Worm (Caenorhabditis elegans): ENCODE results near the gene F13H10.8.
"Not testable (repeated sequence)": the region's sequence is repeated elsewhere in the genome, so short reads cannot be mapped to it uniquely, and the experiment has no call there.

The F13H10.8 gene

DNA sequence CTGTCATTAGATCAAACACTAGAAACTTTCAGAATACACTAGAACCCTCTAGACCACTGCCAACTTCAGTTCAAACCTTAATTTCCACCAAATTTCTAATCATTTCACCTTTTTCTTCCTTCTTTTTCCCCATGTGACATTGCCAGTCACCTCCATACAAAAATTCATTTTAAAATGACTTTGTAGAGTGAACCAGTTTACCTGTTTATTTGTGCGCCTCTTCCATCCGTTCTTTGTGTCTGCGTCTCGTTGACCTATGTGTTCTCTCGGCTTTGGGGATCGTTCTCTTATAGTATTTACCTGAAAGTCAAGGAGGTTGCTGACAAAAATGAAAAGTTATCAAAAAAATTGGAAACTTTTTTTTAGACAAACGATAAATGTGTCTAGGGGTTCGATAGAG, 39.7 kb upstream of the F13H10.8 start:
- TF ChIP-seq ces-1 (GFP tag; optimal IDR thresholded peaks at IDR 0.05) (no peak), snpc-4 (tag; optimal IDR thresholded peaks at IDR 0.05) (no peak), lin-32 (GFP tag; optimal IDR thresholded peaks at IDR 0.05) (no peak), blmp-1 (tag; optimal IDR thresholded peaks at IDR 0.05) (no peak), drap-1 (GFP tag; optimal IDR thresholded peaks at IDR 0.05) (no peak)

DNA sequence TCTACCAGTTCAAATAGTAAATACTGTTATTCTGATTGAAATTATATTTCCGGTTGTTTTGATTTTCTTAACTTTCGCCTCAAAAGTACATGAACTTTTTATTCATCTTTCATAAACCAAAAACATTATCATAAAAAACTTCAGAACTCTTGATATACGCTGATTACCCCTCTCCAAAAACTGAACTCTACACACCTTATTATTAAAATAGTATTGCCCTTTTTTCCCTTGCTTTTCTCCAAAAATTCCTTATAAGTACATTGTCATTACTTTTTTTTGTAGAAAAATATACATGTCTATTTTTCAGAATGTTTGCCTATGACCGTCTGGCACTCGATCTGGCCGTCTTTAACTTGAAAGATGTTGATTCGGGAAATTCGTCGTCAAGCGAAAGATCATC, 38.6 kb upstream of the F13H10.8 start, which contains the start of gene Y43E12A.2:
Gene Y43E12A.2 (plus strand): TSS at position 301 of the 400 bp plus-strand sequence.
- TF ChIP-seq hlh-1 (tag; optimal IDR thresholded peaks at IDR 0.05) = no peak
- TF ChIP-seq drap-1 (GFP tag; optimal IDR thresholded peaks at IDR 0.05) = no peak
- TF ChIP-seq flh-1 (GFP tag; optimal IDR thresholded peaks at IDR 0.05) = no peak

DNA sequence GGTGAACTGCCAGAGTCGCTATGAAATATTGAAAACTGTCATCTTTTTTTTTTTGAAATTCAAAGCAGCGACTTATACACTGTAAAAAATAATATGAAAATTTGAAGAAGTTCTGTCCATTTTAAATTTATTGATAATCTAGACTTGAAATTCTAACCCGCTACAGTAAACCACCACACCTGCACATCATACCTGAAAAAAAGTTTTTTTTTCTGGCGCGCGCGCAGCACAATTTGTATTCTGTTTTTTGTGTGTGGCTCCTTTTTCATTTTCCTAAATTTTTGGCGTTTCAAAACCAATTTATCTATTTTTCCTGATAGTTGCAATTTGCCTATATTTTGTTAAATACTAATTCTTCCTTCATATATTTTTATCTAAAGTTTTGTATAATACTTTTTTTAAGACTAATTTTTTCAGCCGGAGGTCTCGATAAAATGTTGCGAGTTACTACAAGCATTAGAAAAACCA, 34.7 kb upstream of the F13H10.8 start, which contains the start of gene cyb-2.1:
Gene cyb-2.1 (plus strand): TSS at position 418 of the 468 bp plus-strand sequence.
- TF ChIP-seq nhr-237 (tag; optimal IDR thresholded peaks at IDR 0.05) (no peak), M03D4.4 (tag; optimal IDR thresholded peaks at IDR 0.05) (no peak)

DNA sequence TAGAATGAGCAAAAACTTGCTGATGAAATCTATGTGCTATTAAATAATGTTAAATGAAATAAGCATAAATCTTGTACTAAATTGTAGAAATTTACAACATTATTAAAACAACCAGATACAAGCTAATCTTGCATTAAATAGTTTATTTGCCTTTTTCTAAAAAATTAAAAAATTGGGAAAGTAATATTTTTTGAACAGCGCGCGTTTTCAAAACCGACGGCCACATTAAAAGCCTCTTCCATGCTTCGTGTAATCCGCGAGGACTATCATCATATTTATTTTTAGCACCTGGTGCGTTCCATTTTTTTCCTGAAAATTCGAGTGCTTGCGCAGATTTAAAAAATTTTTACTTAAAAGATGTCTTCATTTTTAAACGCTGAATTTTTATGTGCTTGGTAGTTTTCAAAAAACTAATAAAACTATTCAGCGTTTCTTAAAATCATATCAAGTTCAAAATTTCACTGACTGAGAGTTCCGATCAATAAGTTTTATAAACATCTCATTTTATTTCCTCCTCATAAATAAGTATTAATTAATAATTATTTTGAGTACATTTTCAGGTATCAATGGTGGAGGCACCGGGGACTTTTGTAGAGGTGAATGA, 32.9 kb upstream of the F13H10.8 start, which contains the start of gene Y43E12A.3:
Gene Y43E12A.3 (plus strand): TSS at position 554 of the 604 bp plus-strand sequence.
- TF ChIP-seq ztf-11 (tag; optimal IDR thresholded peaks at IDR 0.05); ceh-83 (GFP tag; optimal IDR thresholded peaks at IDR 0.05); ceh-43 (GFP tag; optimal IDR thresholded peaks at IDR 0.05): not testable (repeated sequence)

DNA sequence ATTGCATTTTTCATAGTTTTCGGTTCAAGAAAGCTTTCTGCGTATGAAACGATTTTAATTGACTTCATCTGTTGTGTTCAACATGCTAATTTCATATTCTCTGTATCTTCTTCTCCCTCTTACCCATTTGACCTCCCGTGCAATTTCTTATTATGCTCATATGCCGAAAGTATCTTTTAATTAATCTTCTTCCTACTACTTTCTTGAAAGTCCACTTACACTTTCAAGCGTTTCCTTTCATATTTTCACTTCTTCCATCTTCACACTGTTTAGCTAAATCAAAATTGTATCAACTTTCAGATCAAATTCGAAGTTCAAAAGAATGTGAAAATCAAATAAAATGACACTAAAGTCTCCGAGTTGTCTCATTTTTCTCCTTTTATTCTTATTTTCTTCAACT, 29.6 kb upstream of the F13H10.8 start, which contains the start of gene F13H10.5:
Gene F13H10.5 (plus strand): TSS at position 301 of the 400 bp plus-strand sequence.
- TF ChIP-seq blmp-1 (tag; optimal IDR thresholded peaks at IDR 0.05) (no peak), hlh-1 (tag; optimal IDR thresholded peaks at IDR 0.05) (no peak), M03D4.4 (tag; optimal IDR thresholded peaks at IDR 0.05) (no peak), ceh-39 (tag; optimal IDR thresholded peaks at IDR 0.05) (no peak)

DNA sequence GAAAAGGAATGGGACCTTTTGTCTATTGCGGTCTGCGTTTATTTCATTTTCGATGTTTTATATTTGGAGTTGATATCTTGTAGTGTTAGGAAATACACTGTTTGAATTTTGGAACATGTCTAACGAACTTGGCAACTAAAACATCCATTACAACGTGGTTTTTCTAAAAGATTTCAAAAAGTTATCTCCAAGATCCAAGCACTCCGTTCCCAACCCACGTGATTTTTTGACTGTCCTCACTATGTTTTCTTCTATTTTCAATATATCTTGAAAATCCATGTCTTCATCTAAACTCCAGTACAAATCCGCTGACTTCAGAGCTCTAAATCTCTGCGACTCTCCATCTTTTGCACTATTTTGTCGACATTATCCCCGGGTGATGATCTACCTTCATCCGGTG, 18.7 kb upstream of the F13H10.8 start, which contains the start of gene F13H10.9:
Gene F13H10.9 (plus strand): TSS at position 301 of the 400 bp plus-strand sequence.
- TF ChIP-seq mep-1 (tag; optimal IDR thresholded peaks at IDR 0.05) (no peak), unc-120 (tag; optimal IDR thresholded peaks at IDR 0.05; ENCODE audit: poor library complexity, severe bottlenecking) (no peak), nhr-28 (tag; optimal IDR thresholded peaks at IDR 0.05) (no peak), sem-2 (GFP tag; optimal IDR thresholded peaks at IDR 0.05) (no peak), drap-1 (GFP tag; optimal IDR thresholded peaks at IDR 0.05) (no peak), cnd-1 (tag; optimal IDR thresholded peaks at IDR 0.05) (no peak), zip-8 (tag; optimal IDR thresholded peaks at IDR 0.05) (no peak), lin-32 (GFP tag; optimal IDR thresholded peaks at IDR 0.05) (no peak), ztf-11 (tag; optimal IDR thresholded peaks at IDR 0.05) (no peak), ceh-39 (tag; optimal IDR thresholded peaks at IDR 0.05) (no peak), sptf-1 (tag; optimal IDR thresholded peaks at IDR 0.05) (no peak), snpc-4 (tag; optimal IDR thresholded peaks at IDR 0.05) (no peak), ces-1 (GFP tag; optimal IDR thresholded peaks at IDR 0.05) (no peak), ham-2 (GFP tag; optimal IDR thresholded peaks at IDR 0.05) (no peak), elt-3 (tag; optimal IDR thresholded peaks at IDR 0.05) (no peak), blmp-1 (tag; optimal IDR thresholded peaks at IDR 0.05) (no peak), lin-13 (tag; optimal IDR thresholded peaks at IDR 0.05) (no peak), unc-39 (tag; optimal IDR thresholded peaks at IDR 0.05) (no peak), nhr-237 (tag; optimal IDR thresholded peaks at IDR 0.05) (no peak)

DNA sequence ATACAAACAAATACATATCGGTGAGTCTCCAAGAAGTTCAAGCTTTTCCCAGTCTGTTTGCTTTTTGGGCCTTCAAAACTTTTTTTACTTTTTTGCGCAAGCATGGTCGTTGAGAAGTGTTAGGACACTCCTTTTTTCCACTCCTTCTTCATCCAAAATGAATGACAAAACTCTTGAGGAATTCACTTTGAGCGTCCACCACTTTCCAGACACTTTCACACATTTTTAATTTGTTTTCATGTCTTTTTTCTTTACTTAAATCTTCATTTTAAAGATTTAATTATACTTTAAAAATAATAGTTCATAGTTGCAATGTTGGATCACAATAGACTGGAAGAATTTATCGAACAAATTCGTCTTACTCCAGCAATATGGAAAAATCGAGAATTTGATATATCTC, 16.0 kb upstream of the F13H10.8 start, which contains the start of gene F13H10.1:
Gene F13H10.1 (plus strand): TSS at position 301 of the 400 bp plus-strand sequence.
- TF ChIP-seq pha-4 (tag; optimal IDR thresholded peaks at IDR 0.05) = no peak
- TF ChIP-seq ceh-83 (GFP tag; optimal IDR thresholded peaks at IDR 0.05) = no peak
- TF ChIP-seq unc-120 (tag; optimal IDR thresholded peaks at IDR 0.05; ENCODE audit: poor library complexity, severe bottlenecking) = no peak
- no peak for TF ChIP-seq unc-62 (GFP tag; optimal IDR thresholded peaks at IDR 0.05)
- no peak for TF ChIP-seq ceh-43 (GFP tag; optimal IDR thresholded peaks at IDR 0.05)
- TF ChIP-seq lsy-2 (tag; optimal IDR thresholded peaks at IDR 0.05) = no peak
- no peak for TF ChIP-seq unc-39 (tag; optimal IDR thresholded peaks at IDR 0.05)
- no peak for TF ChIP-seq tbx-8 (GFP tag; optimal IDR thresholded peaks at IDR 0.05)
- no peak for TF ChIP-seq ceh-39 (tag; optimal IDR thresholded peaks at IDR 0.05)
- TF ChIP-seq zip-8 (tag; optimal IDR thresholded peaks at IDR 0.05) = no peak
- TF ChIP-seq nhr-76 (tag; optimal IDR thresholded peaks at IDR 0.05) = no peak
- TF ChIP-seq blmp-1 (tag; optimal IDR thresholded peaks at IDR 0.05) = no peak
- no peak for TF ChIP-seq ces-1 (GFP tag; optimal IDR thresholded peaks at IDR 0.05)
- no peak for TF ChIP-seq nhr-2 (tag; optimal IDR thresholded peaks at IDR 0.05)
- TF ChIP-seq lin-32 (GFP tag; optimal IDR thresholded peaks at IDR 0.05) = no peak

Data from whole organism, mixed stage, embryonic.